Fruit fly (Drosophila melanogaster) whole organism, embryonic: ENCODE data around the gene Fam92.
A peak's percentile ranks its signal among the peaks of the same experiment; 100 is the strongest.

Source experiments
- Atf6 ChIP-seq: fragments of 200-800 bp; sonication (Bioruptor generic); IDR thresholded peaks from 2 replicates; pipeline ENCODE4 v1.3.6; 2022; ENCODE audit warnings: missing biosample characterization, missing genetic modification characterization
- CG14050 ChIP-seq: fragments of 200-800 bp; sonication (Bioruptor generic); IDR thresholded peaks from 3 replicates; pipeline ENCODE4 v1.3.6; 2022; ENCODE audit warnings: missing biosample characterization, missing genetic modification characterization
- CG15073 ChIP-seq: fragments of 200-800 bp; sonication (Bioruptor generic); optimal IDR thresholded peaks from 2 replicates; lab custom pipeline; 2016; ENCODE audit warnings: missing biosample characterization, missing genetic modification characterization
- CG1529 ChIP-seq: fragments of 200-800 bp; sonication (Bioruptor generic); optimal IDR thresholded peaks from 3 replicates; lab custom pipeline; 2018; ENCODE audit warnings: missing biosample characterization, missing genetic modification characterization
- CG17328 ChIP-seq: fragments of 200-800 bp; sonication (Bioruptor generic); IDR thresholded peaks from 2 replicates; pipeline ENCODE4 v1.3.6; 2022; ENCODE audit warnings: missing biosample characterization, missing genetic modification characterization
- CG17385 ChIP-seq: fragments of 200-800 bp; sonication (Bioruptor generic); optimal IDR thresholded peaks from 3 replicates; lab custom pipeline; 2018; ENCODE audit warnings: missing biosample characterization, mild to moderate bottlenecking, missing genetic modification characterization
- CG1792 ChIP-seq: fragments of 200-800 bp; sonication (Bioruptor generic); optimal IDR thresholded peaks from 2 replicates; lab custom pipeline; 2016; ENCODE audit warnings: missing biosample characterization, missing genetic modification characterization
- CG18476 ChIP-seq: fragments of 200-800 bp; sonication (Bioruptor generic); optimal IDR thresholded peaks from 2 replicates; lab custom pipeline; 2016; ENCODE audit warnings: missing biosample characterization, mild to moderate bottlenecking, missing genetic modification characterization
- CG2875 ChIP-seq: fragments of 200-800 bp; sonication (Bioruptor generic); optimal IDR thresholded peaks from 2 replicates; lab custom pipeline; 2017; ENCODE audit warnings: missing biosample characterization, mild to moderate bottlenecking, missing genetic modification characterization, missing genetic modification reagents
- CG31365 ChIP-seq: fragments of 200-800 bp; sonication (Bioruptor generic); optimal IDR thresholded peaks from 2 replicates; lab custom pipeline; 2018; ENCODE audit warnings: missing biosample characterization, mild to moderate bottlenecking, missing genetic modification characterization
- CG32532 ChIP-seq: fragments of 200-800 bp; sonication (Bioruptor generic); IDR thresholded peaks from 2 replicates; pipeline ENCODE4 v1.3.6; 2022; ENCODE audit warnings: missing biosample characterization, missing genetic modification characterization
- CG33557 ChIP-seq: fragments of 200-800 bp; sonication (Bioruptor generic); optimal IDR thresholded peaks from 2 replicates; lab custom pipeline; 2019; ENCODE audit warnings: missing biosample characterization, mild to moderate bottlenecking, missing genetic modification characterization, moderate library complexity
- CG4360 ChIP-seq: fragments of 200-800 bp; sonication (Bioruptor generic); IDR thresholded peaks from 2 replicates; pipeline ENCODE4 v1.3.6; 2022; ENCODE audit warnings: missing biosample characterization, missing genetic modification characterization
- CG6689 ChIP-seq: fragments of 200-800 bp; sonication (Bioruptor generic); IDR thresholded peaks from 2 replicates; pipeline ENCODE4 v1.3.6; 2022; ENCODE audit warnings: missing biosample characterization, missing genetic modification characterization
- CG7839 ChIP-seq: fragments of 200-800 bp; sonication (Bioruptor generic); optimal IDR thresholded peaks from 3 replicates; lab custom pipeline; 2018; ENCODE audit warnings: missing biosample characterization, mild to moderate bottlenecking, missing genetic modification characterization, moderate library complexity
- CG7987 ChIP-seq: fragments of 200-800 bp; sonication (Bioruptor generic); optimal IDR thresholded peaks from 2 replicates; lab custom pipeline; 2018; ENCODE audit warnings: missing biosample characterization, mild to moderate bottlenecking, missing genetic modification characterization, moderate library complexity
- CG8290 ChIP-seq, 3 experiments: fragments of 200-800 bp; sonication (Bioruptor generic); optimal IDR thresholded peaks; 2 replicates each; lab custom pipeline; 2016 to 2019; ENCODE audit warnings: missing biosample characterization in 3 of 3, missing genetic modification characterization in 3 of 3, mild to moderate bottlenecking in 2 of 3, moderate library complexity in 1 of 3
- CG8359 ChIP-seq: fragments of 200-800 bp; sonication (Bioruptor generic); optimal IDR thresholded peaks from 2 replicates; lab custom pipeline; 2017; ENCODE audit warnings: missing biosample characterization, mild to moderate bottlenecking, missing genetic modification characterization, borderline replicate concordance
- CG9727 ChIP-seq: fragments of 200-800 bp; sonication (Bioruptor generic); optimal IDR thresholded peaks from 3 replicates; lab custom pipeline; 2017; ENCODE audit warnings: missing biosample characterization, mild to moderate bottlenecking, missing genetic modification characterization
- CrebB ChIP-seq: fragments of 200-800 bp; sonication (Bioruptor generic); optimal IDR thresholded peaks from 3 replicates; lab custom pipeline; 2018; ENCODE audit warnings: missing biosample characterization, mild to moderate bottlenecking, missing genetic modification characterization
- Fer3 ChIP-seq: fragments of 200-800 bp; sonication (Bioruptor generic); optimal IDR thresholded peaks from 2 replicates; lab custom pipeline; 2018; ENCODE audit warnings: missing biosample characterization, mild to moderate bottlenecking, missing genetic modification characterization, moderate library complexity
- Hr78 ChIP-seq, 2 experiments: fragments of 200-800 bp in 1 of 2; fragments of >200 bp in 1 of 2; sonication (Bioruptor generic) in 1 of 2; optimal IDR thresholded peaks; 2 replicates each; lab custom pipeline; 2017 to 2019; ENCODE audit warnings: missing biosample characterization in 2 of 2, missing genetic modification characterization in 2 of 2, mild to moderate bottlenecking in 1 of 2, moderate library complexity in 1 of 2
- NfI ChIP-seq: fragments of 200-800 bp; sonication (Bioruptor generic); optimal IDR thresholded peaks from 3 replicates; lab custom pipeline; 2018; ENCODE audit warnings: missing biosample characterization, mild to moderate bottlenecking, missing genetic modification characterization, moderate library complexity
- PHDP ChIP-seq: fragments of 200-800 bp; sonication (Bioruptor generic); optimal IDR thresholded peaks from 3 replicates; lab custom pipeline; 2018; ENCODE audit warnings: missing biosample characterization, mild to moderate bottlenecking, missing genetic modification characterization, moderate library complexity
- Sry-β ChIP-seq: fragments of 200-800 bp; sonication (Bioruptor generic); optimal IDR thresholded peaks from 2 replicates; lab custom pipeline; 2018; ENCODE audit warnings: missing biosample characterization, mild to moderate bottlenecking, missing genetic modification characterization, moderate library complexity
- cas ChIP-seq: fragments of 200-800 bp; sonication (Bioruptor generic); IDR thresholded peaks from 2 replicates; pipeline ENCODE4 v1.3.6; 2022; ENCODE audit warnings: missing biosample characterization, missing genetic modification characterization
- ci ChIP-seq: fragments of 200-800 bp; sonication (Bioruptor generic); IDR thresholded peaks from 3 replicates; pipeline ENCODE4 v1.3.6; 2022; ENCODE audit warnings: missing biosample characterization, missing genetic modification characterization
- crol ChIP-seq: fragments of 200-800 bp; sonication (Bioruptor generic); IDR thresholded peaks from 2 replicates; pipeline ENCODE4 v1.3.6; 2022; ENCODE audit warnings: missing biosample characterization, missing genetic modification characterization
- ewg ChIP-seq: fragments of 200-800 bp; sonication (Bioruptor generic); optimal IDR thresholded peaks from 3 replicates; lab custom pipeline; 2017; ENCODE audit warnings: mild to moderate bottlenecking, missing biosample characterization, missing genetic modification reagents, missing genetic modification characterization
- exex ChIP-seq: fragments of 200-800 bp; sonication (Bioruptor generic); optimal IDR thresholded peaks from 4 replicates; lab custom pipeline; 2018; ENCODE audit warnings: missing biosample characterization, mild to moderate bottlenecking, missing genetic modification characterization, moderate library complexity
- fd96Cb ChIP-seq: fragments of 200-800 bp; sonication (Bioruptor generic); optimal IDR thresholded peaks from 2 replicates; lab custom pipeline; 2018; ENCODE audit warnings: missing biosample characterization, mild to moderate bottlenecking, missing genetic modification characterization, moderate library complexity
- gsb-n ChIP-seq: fragments of 200-800 bp; sonication (Bioruptor generic); optimal IDR thresholded peaks from 3 replicates; lab custom pipeline; 2018; ENCODE audit warnings: missing biosample characterization, mild to moderate bottlenecking, missing genetic modification characterization
- h ChIP-seq: fragments of >200 bp; optimal IDR thresholded peaks from 2 replicates; lab custom pipeline; 2017
- knrl ChIP-seq: fragments of 200-800 bp; sonication (Bioruptor generic); IDR thresholded peaks from 3 replicates; pipeline ENCODE4 v1.3.6; 2022; ENCODE audit warnings: missing biosample characterization, missing genetic modification characterization; ENCODE audit not compliant: partially characterized antibody
- lab ChIP-seq: fragments of 200-800 bp; sonication (Bioruptor generic); optimal IDR thresholded peaks from 3 replicates; lab custom pipeline; 2017; ENCODE audit warnings: missing biosample characterization, missing genetic modification characterization, mild to moderate bottlenecking, moderate library complexity, missing genetic modification reagents
- lilli ChIP-seq: fragments of 200-800 bp; sonication (Bioruptor generic); optimal IDR thresholded peaks from 3 replicates; lab custom pipeline; 2016; ENCODE audit warnings: missing biosample characterization, missing genetic modification characterization
- maf-S ChIP-seq: fragments of 200-800 bp; sonication (Bioruptor generic); optimal IDR thresholded peaks from 2 replicates; lab custom pipeline; 2016; ENCODE audit warnings: missing biosample characterization, missing genetic modification characterization
- mld ChIP-seq: fragments of 200-800 bp; sonication (Bioruptor generic); IDR thresholded peaks from 3 replicates; pipeline ENCODE4 v1.3.6; 2022; ENCODE audit warnings: missing biosample characterization, missing genetic modification characterization; ENCODE audit not compliant: partially characterized antibody
- p53 ChIP-seq: fragments of 200-800 bp; sonication (Bioruptor generic); optimal IDR thresholded peaks from 2 replicates; lab custom pipeline; 2016; ENCODE audit warnings: missing biosample characterization, missing genetic modification characterization
- pb ChIP-seq: fragments of 200-800 bp; sonication (Bioruptor generic); optimal IDR thresholded peaks from 3 replicates; lab custom pipeline; 2016; ENCODE audit warnings: missing biosample characterization, missing genetic modification characterization
- phol ChIP-seq: fragments of 200-800 bp; sonication (Bioruptor generic); optimal IDR thresholded peaks from 3 replicates; lab custom pipeline; 2018; ENCODE audit warnings: missing biosample characterization, mild to moderate bottlenecking, missing genetic modification characterization, moderate library complexity
- ranshi ChIP-seq: fragments of 200-800 bp; sonication (Bioruptor generic); IDR thresholded peaks from 2 replicates; pipeline ENCODE4 v1.3.6; 2022; ENCODE audit warnings: missing biosample characterization, missing genetic modification characterization
- sna ChIP-seq: fragments of 200-800 bp; sonication (Bioruptor generic); IDR thresholded peaks from 2 replicates; pipeline ENCODE4 v1.3.6; 2022; ENCODE audit warnings: missing biosample characterization, missing genetic modification characterization; ENCODE audit not compliant: partially characterized antibody
- stc ChIP-seq: fragments of 200-800 bp; sonication (Bioruptor generic); IDR thresholded peaks from 2 replicates; pipeline ENCODE4 v1.3.6; 2022; ENCODE audit warnings: missing biosample characterization, missing genetic modification characterization
- tup ChIP-seq: fragments of 200-800 bp; sonication (Bioruptor generic); optimal IDR thresholded peaks from 2 replicates; lab custom pipeline; 2016; ENCODE audit warnings: missing biosample characterization, mild to moderate bottlenecking, missing genetic modification characterization, moderate library complexity
- wdn ChIP-seq: fragments of 200-800 bp; sonication (Bioruptor generic); IDR thresholded peaks from 2 replicates; pipeline ENCODE4 v1.3.6; 2022; ENCODE audit warnings: missing biosample characterization, missing genetic modification characterization

Gene Fam92

dm6 chr2L:12459841-12460240 is 35.1 kb downstream of the Fam92 start (continued):
- TF ChIP-seq CG31365 (no peak), NfI (GFP tag; lab: Kevin White, UChicago) (no peak), knrl (no peak), CG1529 (GFP tag; lab: Kevin White, UChicago) (no peak), wdn (GFP tag; lab: Robert Waterston, UW) (0 out of 2 replicates have a peak, but pooled peaks have one; percentile 3), CG8290 (GFP tag; optimal IDR thresholded peaks at IDR 0.05; lab: Kevin White, UChicago) (no peak), CG8290 (tag; optimal IDR thresholded peaks at IDR 0.05; lab: Kevin White, UChicago) (peak in 1 of 2 experiments; percentile 14), CG4360 (no peak), Hr78 (GFP tag; optimal IDR thresholded peaks at IDR 0.05; lab: Kevin White, UChicago) (peak in 1 of 2 experiments; percentile 28), pb (GFP tag; lab: Kevin White, UChicago) (no peak), exex (tag; lab: Kevin White, UChicago) (no peak), CG14050 (GFP tag; lab: Robert Waterston, UW) (no peak), CG17328 (GFP tag; lab: Robert Waterston, UW) (0 out of 2 replicates have a peak, but pooled peaks have one; percentile 6), Atf6 (peak; percentile 47), ranshi (GFP tag; lab: Robert Waterston, UW) (no peak), ci (GFP tag; lab: Robert Waterston, UW) (0 out of 3 replicates have a peak, but pooled peaks have one; percentile 6), h (lab: Kevin White, UChicago) (no peak), phol (peak; percentile 56), CG32532 (GFP tag; lab: Robert Waterston, UW) (peak; percentile 25; the same call in 1 of the 2 replicates), lilli (peak; percentile 0)

- peak; percentile 67 for TF ChIP-seq CG7987 (GFP tag; lab: Kevin White, UChicago)
- peak; percentile 86 for TF ChIP-seq ewg (GFP tag; lab: Kevin White, UChicago)
- TF ChIP-seq CG17385 = peak; percentile 70
- TF ChIP-seq Sry-β (GFP tag; lab: Kevin White, UChicago) = no peak
- no peak for TF ChIP-seq CG7839 (tag; lab: Kevin White, UChicago)
- peak; percentile 87 for TF ChIP-seq CrebB (tag; lab: Kevin White, UChicago)
- TF ChIP-seq crol (GFP tag; lab: Robert Waterston, UW) = no peak
- TF ChIP-seq CG9727 (GFP tag; lab: Kevin White, UChicago) = peak; percentile 78
- TF ChIP-seq PHDP = peak; percentile 61
- no peak for TF ChIP-seq mld
- no peak for TF ChIP-seq CG1792 (GFP tag; lab: Kevin White, UChicago)
- no peak for TF ChIP-seq fd96Cb (tag; lab: Kevin White, UChicago)
- TF ChIP-seq CG6689 (GFP tag; lab: Robert Waterston, UW) = 0 out of 2 replicates have a peak, but pooled peaks have one; percentile 15
- TF ChIP-seq sna (GFP tag; lab: Robert Waterston, UW) = no peak
- TF ChIP-seq maf-S (GFP tag; lab: Kevin White, UChicago) = peak; percentile 18
- peak; percentile 13 for TF ChIP-seq tup
- TF ChIP-seq p53 = no peak
- peak; percentile 94 for TF ChIP-seq lab
- TF ChIP-seq CG2875 (GFP tag; lab: Kevin White, UChicago) = peak; percentile 72
- no peak for TF ChIP-seq CG18476 (GFP tag; lab: Kevin White, UChicago)
- TF ChIP-seq cas (GFP tag; lab: Robert Waterston, UW) = peak; percentile 41; the same call in 1 of the 2 replicates
- no peak for TF ChIP-seq gsb-n (tag; lab: Kevin White, UChicago)
- TF ChIP-seq CG15073 (GFP tag; lab: Kevin White, UChicago) = no peak
- peak; percentile 68; the same call in 1 of the 2 replicates for TF ChIP-seq stc (GFP tag; lab: Robert Waterston, UW)
- peak; percentile 79 for TF ChIP-seq CG32532 (GFP tag; lab: Robert Waterston, UW)
- TF ChIP-seq CG8359 = peak; percentile 53
- peak; percentile 66 for TF ChIP-seq CG33557 (GFP tag; lab: Kevin White, UChicago)
- TF ChIP-seq Fer3 (tag; lab: Kevin White, UChicago) = peak; percentile 74
These were observed 36.3 kb downstream of the Fam92 start for dm6 chr2L:12460767-12461739.
